Fruit fly (Drosophila melanogaster) whole organism, pupa: ENCODE results near the gene CG9004.
A peak's percentile ranks its signal among the peaks of the same experiment; 100 is the strongest.

Experiments
- CG10348 ChIP-seq: fragments of 200-800 bp; sonication (Bioruptor generic); IDR thresholded peaks from 2 replicates; pipeline ENCODE4 v1.3.6; 2022; ENCODE audit warnings: missing biosample characterization, missing genetic modification characterization
- CG12605 ChIP-seq: fragments of 200-800 bp; sonication (Bioruptor generic); IDR thresholded peaks from 2 replicates; pipeline ENCODE4 v1.3.6; 2022; ENCODE audit warnings: missing biosample characterization, missing genetic modification characterization
- CG13204 ChIP-seq: fragments of 200-800 bp; sonication (Bioruptor generic); optimal IDR thresholded peaks from 2 replicates; lab custom pipeline; 2018; ENCODE audit warnings: missing biosample characterization, mild to moderate bottlenecking, missing genetic modification characterization, moderate library complexity
- CG14655 ChIP-seq: fragments of 200-800 bp; sonication (Bioruptor generic); optimal IDR thresholded peaks from 3 replicates; lab custom pipeline; 2017; ENCODE audit warnings: mild to moderate bottlenecking, missing biosample characterization, missing genetic modification reagents, missing genetic modification characterization
- CG15710 ChIP-seq: fragments of 200-800 bp; sonication (Bioruptor generic); optimal IDR thresholded peaks from 2 replicates; lab custom pipeline; 2018; ENCODE audit warnings: missing biosample characterization, mild to moderate bottlenecking, missing genetic modification characterization, moderate library complexity
- CG17806 ChIP-seq: fragments of 200-800 bp; sonication (Bioruptor generic); optimal IDR thresholded peaks from 2 replicates; lab custom pipeline; 2018; ENCODE audit warnings: missing biosample characterization, mild to moderate bottlenecking, missing genetic modification characterization, moderate library complexity
- CG32121 ChIP-seq: fragments of 200-800 bp; sonication (Bioruptor generic); IDR thresholded peaks from 2 replicates; pipeline ENCODE4 v1.3.6; 2022; ENCODE audit warnings: missing biosample characterization, missing genetic modification characterization
- CG34367 ChIP-seq: fragments of 200-800 bp; sonication (Bioruptor generic); optimal IDR thresholded peaks from 2 replicates; lab custom pipeline; 2018; ENCODE audit warnings: missing biosample characterization, mild to moderate bottlenecking, missing genetic modification characterization
- CG4496 ChIP-seq: fragments of 200-800 bp; sonication (Bioruptor generic); IDR thresholded peaks from 3 replicates; pipeline ENCODE4 v1.3.6; 2022; ENCODE audit warnings: missing biosample characterization, missing genetic modification characterization
- CG8159 ChIP-seq: fragments of 200-800 bp; sonication (Bioruptor generic); optimal IDR thresholded peaks from 3 replicates; lab custom pipeline; 2018; ENCODE audit warnings: missing biosample characterization, mild to moderate bottlenecking, missing genetic modification characterization, moderate library complexity
- CG8301 ChIP-seq: fragments of 200-800 bp; sonication (Bioruptor generic); optimal IDR thresholded peaks from 2 replicates; lab custom pipeline; 2018; ENCODE audit warnings: missing biosample characterization, mild to moderate bottlenecking, missing genetic modification characterization
- CG9948 ChIP-seq: fragments of 200-800 bp; sonication (Bioruptor generic); optimal IDR thresholded peaks from 2 replicates; lab custom pipeline; 2018; ENCODE audit warnings: missing biosample characterization, mild to moderate bottlenecking, missing genetic modification characterization, moderate library complexity
- D1 ChIP-seq: fragments of 200-800 bp; sonication (Bioruptor generic); optimal IDR thresholded peaks from 2 replicates; lab custom pipeline; 2018; ENCODE audit warnings: missing biosample characterization, mild to moderate bottlenecking, missing genetic modification characterization, moderate library complexity
- EcR ChIP-seq: fragments of 200-800 bp; sonication (Bioruptor generic); optimal IDR thresholded peaks from 3 replicates; lab custom pipeline; 2019; ENCODE audit warnings: missing biosample characterization, missing genetic modification characterization, mild to moderate bottlenecking, moderate library complexity, missing genetic modification reagents
- Ets98B ChIP-seq: fragments of 200-800 bp; sonication (Bioruptor generic); IDR thresholded peaks from 2 replicates; pipeline ENCODE4 v1.3.6; 2022; ENCODE audit warnings: missing biosample characterization, missing genetic modification characterization
- Pif1A ChIP-seq: fragments of 200-800 bp; sonication (Bioruptor generic); optimal IDR thresholded peaks from 3 replicates; lab custom pipeline; 2016; ENCODE audit warnings: missing biosample characterization, missing genetic modification characterization
- Pif1B ChIP-seq: fragments of 200-800 bp; sonication (Bioruptor generic); optimal IDR thresholded peaks from 3 replicates; lab custom pipeline; 2016; ENCODE audit warnings: missing biosample characterization, missing genetic modification characterization
- Snoo ChIP-seq: fragments of 200-800 bp; sonication (Bioruptor generic); optimal IDR thresholded peaks from 3 replicates; lab custom pipeline; 2017; ENCODE audit warnings: missing biosample characterization, mild to moderate bottlenecking, missing genetic modification characterization, inconsistent platforms
- fd96Ca ChIP-seq: fragments of 200-800 bp; sonication (Bioruptor generic); IDR thresholded peaks from 3 replicates; pipeline ENCODE4 v1.3.6; 2022; ENCODE audit warnings: missing biosample characterization, missing genetic modification characterization
- gl ChIP-seq: fragments of 200-800 bp; sonication (Bioruptor generic); optimal IDR thresholded peaks from 2 replicates; lab custom pipeline; 2018; ENCODE audit warnings: missing biosample characterization, mild to moderate bottlenecking, missing genetic modification characterization
- rn ChIP-seq: fragments of 200-800 bp; sonication (Bioruptor generic); IDR thresholded peaks from 2 replicates; pipeline ENCODE4 v1.3.6; 2022; ENCODE audit warnings: missing biosample characterization, missing genetic modification characterization

Gene CG9004

dm6 chr3L:2399788-2400187, 26.3 kb downstream of the CG9004 start:
- TF ChIP-seq Snoo (tag; lab: Kevin White, UChicago) (no peak), gl (tag; lab: Kevin White, UChicago) (no peak)

dm6 chr3L:2400227-2400840, 26.8 kb downstream of the CG9004 start:
- TF ChIP-seq gl (tag; lab: Kevin White, UChicago) (no peak), Ets98B (GFP tag; lab: Robert Waterston, UW) (no peak), rn (GFP tag; lab: Robert Waterston, UW) (no peak), CG32121 (0 out of 2 replicates have a peak, but pooled peaks have one; percentile 36), CG15710 (no peak)

- TF ChIP-seq Snoo (tag; lab: Kevin White, UChicago): no peak
These were observed 28.7 kb downstream of the CG9004 start for dm6 chr3L:2402206-2402605.

dm6 chr3L:2407271-2407670, 33.7 kb downstream of the CG9004 start:
- TF ChIP-seq gl (tag; lab: Kevin White, UChicago) (no peak), CG15710 (no peak), D1 (no peak), CG8301 (tag; lab: Kevin White, UChicago) (no peak), EcR (no peak), Pif1A (no peak), CG10348 (GFP tag; lab: Robert Waterston, UW) (no peak), CG14655 (no peak), CG8159 (tag; lab: Kevin White, UChicago) (no peak), CG34367 (tag; lab: Kevin White, UChicago) (no peak)

dm6 chr3L:2407945-2408344, 34.4 kb downstream of the CG9004 start:
- peak; percentile 34; the same call in 1 of the 2 replicates for TF ChIP-seq CG32121
- TF ChIP-seq CG17806: no peak
- TF ChIP-seq Ets98B (GFP tag; lab: Robert Waterston, UW): peak; percentile 10; the same call in 1 of the 2 replicates
- no peak for TF ChIP-seq rn (GFP tag; lab: Robert Waterston, UW)
- TF ChIP-seq fd96Ca (GFP tag; lab: Robert Waterston, UW): 0 out of 3 replicates have a peak, but pooled peaks have one; percentile 6
- TF ChIP-seq CG13204 (GFP tag; lab: Kevin White, UChicago): peak; percentile 12
- TF ChIP-seq CG4496: peak; percentile 40; the same call in 1 of the 3 replicates
- TF ChIP-seq Snoo (tag; lab: Kevin White, UChicago): no peak

dm6 chr3L:2409289-2409688, 35.8 kb downstream of the CG9004 start:
- no peak for TF ChIP-seq gl (tag; lab: Kevin White, UChicago)
- TF ChIP-seq CG13204 (GFP tag; lab: Kevin White, UChicago): no peak
- TF ChIP-seq CG4496: no peak
- peak; percentile 96 for TF ChIP-seq D1
- TF ChIP-seq rn (GFP tag; lab: Robert Waterston, UW): no peak
- TF ChIP-seq CG34367 (tag; lab: Kevin White, UChicago): no peak

- TF ChIP-seq CG12605: peak; percentile 35; the same call in 1 of the 2 replicates
- TF ChIP-seq CG34367 (tag; lab: Kevin White, UChicago): no peak
- TF ChIP-seq rn (GFP tag; lab: Robert Waterston, UW): no peak
- TF ChIP-seq gl (tag; lab: Kevin White, UChicago): no peak
- peak; percentile 51 for TF ChIP-seq CG32121
- TF ChIP-seq CG13204 (GFP tag; lab: Kevin White, UChicago): no peak
- no peak for TF ChIP-seq D1
- TF ChIP-seq CG17806: peak; percentile 48
- peak; percentile 56 for TF ChIP-seq Pif1A
- peak; percentile 7 for TF ChIP-seq CG15710
- peak; percentile 52; the same call in 2 of the 3 replicates for TF ChIP-seq CG4496
- TF ChIP-seq Pif1B (GFP tag; lab: Kevin White, UChicago): no peak
- peak; percentile 25 for TF ChIP-seq CG9948 (tag; lab: Kevin White, UChicago)
- TF ChIP-seq CG10348 (GFP tag; lab: Robert Waterston, UW): no peak
- no peak for TF ChIP-seq EcR
- TF ChIP-seq Ets98B (GFP tag; lab: Robert Waterston, UW): peak; percentile 37; the same call in 1 of the 2 replicates
- peak; percentile 49 for TF ChIP-seq CG8301 (tag; lab: Kevin White, UChicago)
- no peak for TF ChIP-seq fd96Ca (GFP tag; lab: Robert Waterston, UW)
These were observed 37.3 kb downstream of the CG9004 start for dm6 chr3L:2410869-2411268.

- peak; percentile 54 for TF ChIP-seq Ets98B (GFP tag; lab: Robert Waterston, UW)
- TF ChIP-seq Pif1B (GFP tag; lab: Kevin White, UChicago): peak; percentile 50
- peak; percentile 71 for TF ChIP-seq Pif1A
- TF ChIP-seq fd96Ca (GFP tag; lab: Robert Waterston, UW): no peak
- TF ChIP-seq CG32121: 0 out of 2 replicates have a peak, but pooled peaks have one; percentile 30
- TF ChIP-seq CG12605: peak; percentile 17; the same call in 1 of the 2 replicates
- peak; percentile 73 for TF ChIP-seq CG9948 (tag; lab: Kevin White, UChicago)
- TF ChIP-seq CG10348 (GFP tag; lab: Robert Waterston, UW): no peak
- peak; percentile 54 for TF ChIP-seq CG8301 (tag; lab: Kevin White, UChicago)
- no peak for TF ChIP-seq rn (GFP tag; lab: Robert Waterston, UW)
- TF ChIP-seq gl (tag; lab: Kevin White, UChicago): peak; percentile 4
- peak; percentile 39; the same call in 1 of the 3 replicates for TF ChIP-seq CG4496
- peak; percentile 56 for TF ChIP-seq CG14655
- TF ChIP-seq CG34367 (tag; lab: Kevin White, UChicago): peak; percentile 56
- TF ChIP-seq CG13204 (GFP tag; lab: Kevin White, UChicago): no peak
- TF ChIP-seq CG15710: peak; percentile 58
- TF ChIP-seq Snoo (tag; lab: Kevin White, UChicago): peak; percentile 45
- peak; percentile 73 for TF ChIP-seq CG8159 (tag; lab: Kevin White, UChicago)
- TF ChIP-seq CG17806: peak; percentile 76
- peak; percentile 15 for TF ChIP-seq D1
- TF ChIP-seq EcR: no peak
These were observed 38.1 kb downstream of the CG9004 start for dm6 chr3L:2411564-2412080.
